Fruit fly (Drosophila melanogaster): Measurements from ENCODE around the gene nAChRbeta2.

DNA sequence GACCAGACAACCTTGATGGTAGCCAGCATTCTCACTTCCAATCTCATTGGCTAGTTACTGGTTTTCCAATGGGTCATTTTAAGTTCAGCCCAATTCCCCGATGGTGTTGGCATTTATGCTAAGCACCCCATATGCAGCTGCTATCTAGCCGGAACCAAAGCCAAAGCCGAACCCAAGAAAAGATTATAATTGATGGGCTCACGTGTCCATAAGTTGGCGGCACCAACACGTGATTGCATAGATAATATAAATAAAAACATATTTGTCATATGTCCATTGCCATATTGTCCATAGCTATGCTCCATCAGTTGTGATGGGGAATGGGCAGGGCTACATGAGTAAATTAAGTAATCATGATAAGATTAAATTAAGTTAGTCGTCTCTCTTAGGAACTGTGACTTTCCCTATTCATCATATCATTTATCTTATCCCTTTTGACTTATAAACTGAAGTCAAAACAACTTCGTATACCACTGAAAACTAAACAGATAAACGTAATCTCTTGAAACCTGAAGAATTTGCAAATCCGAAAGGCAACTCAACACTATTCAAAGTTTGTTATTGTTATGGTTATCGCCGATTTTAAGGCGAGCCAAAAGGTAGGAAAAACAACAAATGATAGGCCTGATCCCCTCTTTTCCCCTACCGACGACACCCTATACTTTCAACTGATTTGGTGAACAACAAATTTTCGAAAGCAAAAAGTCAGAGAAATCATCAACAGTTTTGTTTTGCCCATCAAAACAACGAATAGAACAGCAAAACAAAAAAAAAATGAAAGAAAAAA is 48.3 kb upstream of the nAChRbeta2 start:
- TF ChIP-seq CG8478 (optimal IDR thresholded peaks at IDR 0.05): no peak
- TF ChIP-seq CTCF (optimal IDR thresholded peaks at IDR 0.05): no peak
